Worm (Caenorhabditis elegans) whole organism, L2 larva: ENCODE measurements around the gene str-33.

Source experiments
- C34F6.9 ChIP-seq: fragments of 150-350 bp; optimal IDR thresholded peaks from 2 replicates; lab custom pipeline; 2014; ENCODE audit warnings: missing biosample characterization, missing genetic modification characterization
- F13H6.1 ChIP-seq: sonication (generic microtip); optimal IDR thresholded peaks from 2 replicates; lab custom pipeline; 2016; ENCODE audit warnings: missing genetic modification characterization, missing compliant biosample characterization
- R02D3.7 ChIP-seq: fragments of 150-350 bp; optimal IDR thresholded peaks from 2 replicates; lab custom pipeline; 2014; ENCODE audit warnings: missing biosample characterization, missing genetic modification characterization
- Y55F3AM.14 ChIP-seq: fragments of 200-800 bp; sonication (Bioruptor generic); optimal IDR thresholded peaks from 2 replicates; lab custom pipeline; 2018; ENCODE audit warnings: mild to moderate bottlenecking, missing genetic modification characterization, missing compliant biosample characterization
- ZK546.5 ChIP-seq: sonication (generic microtip); optimal IDR thresholded peaks from 2 replicates; lab custom pipeline; 2017; ENCODE audit warnings: missing biosample characterization, missing genetic modification characterization
- alr-1 ChIP-seq: fragments of 150-350 bp; optimal IDR thresholded peaks from 2 replicates; lab custom pipeline; 2014; ENCODE audit warnings: missing biosample characterization, missing genetic modification characterization
- aly-2 ChIP-seq: fragments of 150-350 bp; optimal IDR thresholded peaks from 2 replicates; lab custom pipeline; 2014; ENCODE audit warnings: missing biosample characterization, missing genetic modification characterization
- ama-1 ChIP-seq: fragments of 150-350 bp; optimal IDR thresholded peaks from 2 replicates; lab custom pipeline; 2018; ENCODE audit warnings: inconsistent platforms
- blmp-1 ChIP-seq: sonication (generic microtip); optimal IDR thresholded peaks from 2 replicates; lab custom pipeline; 2017; ENCODE audit warnings: missing genetic modification characterization, mild to moderate bottlenecking, missing compliant biosample characterization, antibody characterized with exemption, moderate library complexity; ENCODE audit not compliant: insufficient read depth
- ceh-16 ChIP-seq: fragments of 150-350 bp; optimal IDR thresholded peaks from 2 replicates; lab custom pipeline; 2014; ENCODE audit warnings: missing biosample characterization, missing genetic modification characterization
- ceh-82 ChIP-seq: fragments of 150-350 bp; optimal IDR thresholded peaks from 2 replicates; lab custom pipeline; 2014; ENCODE audit warnings: missing biosample characterization, missing genetic modification characterization
- crh-2 ChIP-seq: sonication (generic microtip); optimal IDR thresholded peaks from 2 replicates; lab custom pipeline; 2017; ENCODE audit warnings: missing biosample characterization, missing genetic modification characterization
- dmd-4 ChIP-seq: sonication (generic microtip); optimal IDR thresholded peaks from 2 replicates; lab custom pipeline; 2017; ENCODE audit warnings: missing biosample characterization, missing genetic modification characterization
- egl-27 ChIP-seq: sonication (generic microtip); optimal IDR thresholded peaks from 3 replicates; lab custom pipeline; 2017; ENCODE audit warnings: missing biosample characterization, missing genetic modification reagents, missing genetic modification characterization
- elt-1 ChIP-seq: fragments of 150-350 bp; optimal IDR thresholded peaks from 2 replicates; lab custom pipeline; 2014; ENCODE audit warnings: missing biosample characterization, missing genetic modification characterization
- elt-3 ChIP-seq: sonication (generic microtip); optimal IDR thresholded peaks from 2 replicates; lab custom pipeline; 2017; ENCODE audit warnings: missing biosample characterization, missing genetic modification characterization
- fos-1 ChIP-seq: fragments of 150-350 bp; optimal IDR thresholded peaks from 2 replicates; lab custom pipeline; 2014; ENCODE audit warnings: missing biosample characterization, missing genetic modification characterization
- gmeb-1 ChIP-seq: fragments of 150-350 bp; optimal IDR thresholded peaks from 2 replicates; lab custom pipeline; 2014; ENCODE audit warnings: missing biosample characterization, missing genetic modification characterization
- lin-13 ChIP-seq: fragments of 150-350 bp; optimal IDR thresholded peaks from 2 replicates; lab custom pipeline; 2014; ENCODE audit warnings: missing biosample characterization, missing genetic modification reagents, missing genetic modification characterization
- lin-39 ChIP-seq: fragments of 150-350 bp; optimal IDR thresholded peaks from 2 replicates; lab custom pipeline; 2014; ENCODE audit warnings: missing biosample characterization, missing genetic modification reagents, missing genetic modification characterization
- lsy-2 ChIP-seq, 2 experiments: fragments of 150-350 bp in 1 of 2; sonication (generic microtip) in 1 of 2; optimal IDR thresholded peaks; 2 replicates each; lab custom pipeline; 2014 to 2017; ENCODE audit warnings: missing biosample characterization in 2 of 2, missing genetic modification characterization in 2 of 2
- mab-5 ChIP-seq: fragments of 150-350 bp; optimal IDR thresholded peaks from 2 replicates; lab custom pipeline; 2014; ENCODE audit warnings: missing biosample characterization, missing genetic modification characterization
- mbf-1 ChIP-seq: sonication (generic microtip); optimal IDR thresholded peaks from 2 replicates; lab custom pipeline; 2017; ENCODE audit warnings: missing biosample characterization, missing genetic modification characterization
- mdl-1 ChIP-seq, 2 experiments: fragments of 150-350 bp in 1 of 2; sonication (generic microtip) in 1 of 2; optimal IDR thresholded peaks; 2 replicates each; lab custom pipeline; 2017; ENCODE audit warnings: missing biosample characterization in 2 of 2, missing genetic modification characterization in 2 of 2
- nhr-10 ChIP-seq: sonication (generic microtip); optimal IDR thresholded peaks from 2 replicates; lab custom pipeline; 2017; ENCODE audit warnings: missing biosample characterization, missing genetic modification characterization
- nhr-11 ChIP-seq: fragments of 150-350 bp; optimal IDR thresholded peaks from 2 replicates; lab custom pipeline; 2014; ENCODE audit warnings: missing biosample characterization, missing genetic modification characterization
- nhr-12 ChIP-seq: fragments of 150-350 bp; optimal IDR thresholded peaks from 2 replicates; lab custom pipeline; 2014; ENCODE audit warnings: missing biosample characterization, missing genetic modification characterization
- nhr-129 ChIP-seq: fragments of 150-350 bp; optimal IDR thresholded peaks from 2 replicates; lab custom pipeline; 2014; ENCODE audit warnings: missing biosample characterization, missing genetic modification characterization
- nhr-21 ChIP-seq: fragments of 150-350 bp; optimal IDR thresholded peaks from 2 replicates; lab custom pipeline; 2014; ENCODE audit warnings: missing biosample characterization, missing genetic modification characterization
- nhr-23 ChIP-seq: fragments of 150-350 bp; optimal IDR thresholded peaks from 2 replicates; lab custom pipeline; 2014; ENCODE audit warnings: missing biosample characterization, missing genetic modification reagents, missing genetic modification characterization
- nhr-237 ChIP-seq: fragments of 150-350 bp; optimal IDR thresholded peaks from 2 replicates; lab custom pipeline; 2014; ENCODE audit warnings: missing biosample characterization, missing genetic modification characterization
- nhr-25 ChIP-seq: fragments of 150-350 bp; sonication (generic microtip); optimal IDR thresholded peaks from 3 replicates; lab custom pipeline; 2014; ENCODE audit warnings: missing biosample characterization, missing genetic modification characterization
- nhr-6 ChIP-seq: fragments of 150-350 bp; optimal IDR thresholded peaks from 2 replicates; lab custom pipeline; 2014; ENCODE audit warnings: missing biosample characterization, missing genetic modification characterization
- nhr-77 ChIP-seq: fragments of 150-350 bp; optimal IDR thresholded peaks from 2 replicates; lab custom pipeline; 2014; ENCODE audit warnings: missing biosample characterization, missing genetic modification characterization
- peb-1 ChIP-seq: fragments of 150-350 bp; optimal IDR thresholded peaks from 2 replicates; lab custom pipeline; 2014; ENCODE audit warnings: missing biosample characterization, missing genetic modification characterization
- sem-4 ChIP-seq: fragments of 150-350 bp; optimal IDR thresholded peaks from 2 replicates; lab custom pipeline; 2014; ENCODE audit warnings: missing biosample characterization, missing genetic modification reagents, missing genetic modification characterization
- skn-1 ChIP-seq: sonication (generic microtip); optimal IDR thresholded peaks from 2 replicates; lab custom pipeline; 2017; ENCODE audit warnings: missing biosample characterization, missing genetic modification characterization
- sma-3 ChIP-seq: sonication (generic microtip); optimal IDR thresholded peaks from 2 replicates; lab custom pipeline; 2016; ENCODE audit warnings: missing genetic modification reagents, missing genetic modification characterization, missing compliant biosample characterization
- sma-9 ChIP-seq, 2 experiments: fragments of 150-350 bp in 1 of 2; sonication (generic microtip) in 1 of 2; optimal IDR thresholded peaks; 2 replicates each; lab custom pipeline; 2014 to 2016; ENCODE audit warnings: missing genetic modification characterization in 2 of 2, mild to moderate bottlenecking in 1 of 2, missing biosample characterization in 1 of 2, missing compliant biosample characterization in 1 of 2, missing genetic modification reagents in 1 of 2, moderate library complexity in 1 of 2
- snpc-4 ChIP-seq: fragments of 150-350 bp; optimal IDR thresholded peaks from 2 replicates; lab custom pipeline; 2014; ENCODE audit warnings: missing biosample characterization, missing genetic modification characterization
- unc-39 ChIP-seq: fragments of 150-350 bp; optimal IDR thresholded peaks from 2 replicates; lab custom pipeline; 2014; ENCODE audit warnings: missing biosample characterization, missing genetic modification characterization
- unc-55 ChIP-seq: fragments of 150-350 bp; sonication (generic microtip); optimal IDR thresholded peaks from 3 replicates; lab custom pipeline; 2014; ENCODE audit warnings: missing biosample characterization, missing genetic modification reagents, missing genetic modification characterization
- unc-62 ChIP-seq: fragments of 150-350 bp; optimal IDR thresholded peaks from 2 replicates; lab custom pipeline; 2014; ENCODE audit warnings: missing biosample characterization, missing genetic modification reagents, missing genetic modification characterization
- zag-1 ChIP-seq: fragments of 150-350 bp; optimal IDR thresholded peaks from 2 replicates; lab custom pipeline; 2014; ENCODE audit warnings: missing biosample characterization, missing genetic modification characterization
- ztf-1 ChIP-seq: fragments of 200-800 bp; sonication (Bioruptor generic); conservative IDR thresholded peaks from 2 replicates; pipeline ENCODE4 v1.3.6; 2022; ENCODE audit warnings: missing genetic modification characterization, missing compliant biosample characterization
- ztf-11 ChIP-seq: sonication (generic microtip); optimal IDR thresholded peaks from 2 replicates; lab custom pipeline; 2017; ENCODE audit warnings: missing biosample characterization, missing genetic modification characterization
- ztf-4 ChIP-seq: fragments of 150-350 bp; optimal IDR thresholded peaks from 2 replicates; lab custom pipeline; 2014; ENCODE audit warnings: missing biosample characterization, missing genetic modification characterization

The str-33 gene

ce11 chrV:2690478-2690877, 37.9 kb upstream of the str-33 start:
- TF ChIP-seq C34F6.9 (no peak), ztf-4 (no peak), elt-1 (no peak), zag-1 (no peak), nhr-21 (no peak), mab-5 (tag; lab: Kevin White, UChicago) (no peak), lin-39 (no peak), lin-13 (GFP tag; lab: Kevin White, UChicago) (no peak), skn-1 (tag; lab: Kevin White, UChicago) (no peak), snpc-4 (tag; lab: Kevin White, UChicago) (no peak), unc-55 (GFP tag; lab: Kevin White, UChicago) (no peak), sem-4 (no peak), nhr-12 (tag; lab: Kevin White, UChicago) (no peak), mbf-1 (tag; lab: Kevin White, UChicago) (no peak)

ce11 chrV:2690948-2691347, 37.4 kb upstream of the str-33 start:
- TF ChIP-seq alr-1 (tag; lab: Kevin White, UChicago) = no peak
- no peak for TF ChIP-seq lsy-2 (tag; optimal IDR thresholded peaks at IDR 0.05; lab: Kevin White, UChicago)
- TF ChIP-seq Y55F3AM.14 (GFP tag; lab: Kevin White, UChicago) = no peak
- TF ChIP-seq elt-3 (tag; lab: Kevin White, UChicago) = no peak
- no peak for TF ChIP-seq sma-3 (GFP tag; lab: Kevin White, UChicago)
- TF ChIP-seq ztf-11 (tag; lab: Kevin White, UChicago) = no peak
- TF ChIP-seq F13H6.1 = no peak
- TF ChIP-seq blmp-1 (tag; lab: Kevin White, UChicago) = no peak
- TF ChIP-seq unc-55 (GFP tag; lab: Kevin White, UChicago) = no peak
- TF ChIP-seq nhr-25 = no peak
- TF ChIP-seq nhr-21 = no peak
- TF ChIP-seq skn-1 (tag; lab: Kevin White, UChicago) = no peak
- no peak for TF ChIP-seq nhr-12 (tag; lab: Kevin White, UChicago)

ce11 chrV:2694389-2694788, 33.9 kb upstream of the str-33 start, which contains the start of gene Y45G12B.2:
TSS of gene Y45G12B.2 (plus strand) at chrV:2694771.
- TF ChIP-seq blmp-1 (tag; lab: Kevin White, UChicago) = no peak
- TF ChIP-seq ZK546.5 (tag; lab: Kevin White, UChicago) = no peak
- no peak for TF ChIP-seq nhr-10 (tag; lab: Kevin White, UChicago)
- no peak for TF ChIP-seq ztf-11 (tag; lab: Kevin White, UChicago)
- peak; percentile 73 for TF ChIP-seq unc-55 (GFP tag; lab: Kevin White, UChicago)
- no peak for TF ChIP-seq lin-39
- no peak for TF ChIP-seq nhr-12 (tag; lab: Kevin White, UChicago)
- peak; percentile 69 for TF ChIP-seq C34F6.9
- no peak for TF ChIP-seq nhr-6 (tag; lab: Kevin White, UChicago)
- TF ChIP-seq ceh-82 (tag; lab: Kevin White, UChicago) = no peak
- TF ChIP-seq fos-1 (tag; lab: Kevin White, UChicago) = peak; percentile 24
- no peak for TF ChIP-seq mdl-1 (tag; optimal IDR thresholded peaks at IDR 0.05; lab: Kevin White, UChicago)
- peak; percentile 96 for TF ChIP-seq crh-2 (tag; lab: Kevin White, UChicago)
- TF ChIP-seq Y55F3AM.14 (GFP tag; lab: Kevin White, UChicago) = no peak
- peak; percentile 22 for TF ChIP-seq skn-1 (tag; lab: Kevin White, UChicago)
- TF ChIP-seq ztf-1 (GFP tag; lab: Robert Waterston, UW) = no peak
- peak; percentile 45 for TF ChIP-seq sma-3 (GFP tag; lab: Kevin White, UChicago)
- TF ChIP-seq aly-2 (tag; lab: Kevin White, UChicago) = no peak
- TF ChIP-seq snpc-4 (tag; lab: Kevin White, UChicago) = no peak
- TF ChIP-seq F13H6.1 = peak; percentile 47
- TF ChIP-seq sma-9 (GFP tag; optimal IDR thresholded peaks at IDR 0.05; lab: Kevin White, UChicago) = no peak
- TF ChIP-seq sma-9 (tag; optimal IDR thresholded peaks at IDR 0.05; lab: Kevin White, UChicago) = no peak
- TF ChIP-seq lsy-2 (tag; optimal IDR thresholded peaks at IDR 0.05; lab: Kevin White, UChicago) = peak; percentile 98 to 99
- TF ChIP-seq egl-27 (tag; lab: Kevin White, UChicago) = no peak
- no peak for TF ChIP-seq dmd-4
- TF ChIP-seq gmeb-1 (tag; lab: Kevin White, UChicago) = peak; percentile 71
- no peak for TF ChIP-seq R02D3.7 (tag; lab: Kevin White, UChicago)
- no peak for TF ChIP-seq elt-3 (tag; lab: Kevin White, UChicago)
- peak; percentile 20 for TF ChIP-seq mab-5 (tag; lab: Kevin White, UChicago)
- no peak for TF ChIP-seq nhr-237 (tag; lab: Kevin White, UChicago)
- no peak for TF ChIP-seq nhr-23 (tag; lab: Kevin White, UChicago)
- no peak for TF ChIP-seq unc-39 (tag; lab: Kevin White, UChicago)
- TF ChIP-seq lin-13 (GFP tag; lab: Kevin White, UChicago) = peak; percentile 44
- TF ChIP-seq nhr-129 (tag; lab: Kevin White, UChicago) = peak; percentile 72
- TF ChIP-seq ceh-16 = no peak
- no peak for TF ChIP-seq alr-1 (tag; lab: Kevin White, UChicago)
- TF ChIP-seq mbf-1 (tag; lab: Kevin White, UChicago) = no peak
- TF ChIP-seq ama-1 = no peak
- no peak for TF ChIP-seq nhr-11 (tag; lab: Kevin White, UChicago)
- TF ChIP-seq zag-1 = no peak
- TF ChIP-seq peb-1 (tag; lab: Kevin White, UChicago) = no peak
- TF ChIP-seq nhr-21 = peak; percentile 62
- no peak for TF ChIP-seq ztf-4
- peak; percentile 51 for TF ChIP-seq nhr-25
- no peak for TF ChIP-seq elt-1
- TF ChIP-seq unc-62 (GFP tag; lab: Kevin White, UChicago) = no peak
- peak; percentile 18 for TF ChIP-seq sem-4
- no peak for TF ChIP-seq nhr-77
